Worm (Caenorhabditis elegans): ENCODE measurements around the gene vha-3.

vha-3 gene

DNA sequence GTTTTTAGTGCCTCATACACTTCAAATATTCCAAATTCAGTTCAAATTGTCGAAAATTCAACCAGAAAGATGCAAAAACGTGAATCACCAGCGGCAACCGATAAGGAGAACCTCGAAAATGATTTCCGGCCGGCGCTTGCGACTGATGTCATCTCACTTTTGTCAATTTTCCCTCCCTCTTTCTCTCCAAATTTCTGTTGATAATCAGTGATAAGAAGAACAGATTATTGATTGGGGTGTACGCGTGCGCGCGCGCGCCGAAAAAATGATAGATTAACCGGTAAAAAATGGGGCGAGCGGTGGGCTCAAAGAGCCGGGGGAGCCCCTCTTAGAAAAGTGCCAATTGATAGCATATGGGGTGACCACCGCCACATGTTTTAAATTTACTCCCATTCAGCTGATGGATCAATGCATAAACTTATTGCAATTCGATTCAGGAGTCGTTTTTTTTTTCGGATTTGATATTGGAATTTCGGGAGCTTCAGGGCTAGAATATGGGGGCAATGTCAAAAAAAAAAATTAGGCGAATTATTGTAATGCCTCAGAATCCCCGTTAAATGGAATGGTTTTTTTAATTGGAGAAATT is 31.2 kb downstream of the vha-3 start:
- TF ChIP-seq mef-2 (tag; optimal IDR thresholded peaks at IDR 0.05) = no peak
- no peak for TF ChIP-seq nhr-12 (tag; optimal IDR thresholded peaks at IDR 0.05)
- no peak for TF ChIP-seq unc-86 (tag; optimal IDR thresholded peaks at IDR 0.05)
- no peak for TF ChIP-seq nhr-84 (tag; optimal IDR thresholded peaks at IDR 0.05)
- no peak for TF ChIP-seq fkh-10 (GFP tag; optimal IDR thresholded peaks at IDR 0.05)
- no peak for TF ChIP-seq lir-3 (tag; optimal IDR thresholded peaks at IDR 0.05; ENCODE audit: poor library complexity)
- TF ChIP-seq lsy-2 (tag; optimal IDR thresholded peaks at IDR 0.05) = no peak
- TF ChIP-seq blmp-1 (tag; optimal IDR thresholded peaks at IDR 0.05) = peak; percentile 51
- no peak for TF ChIP-seq nhr-85 (tag)
- peak; percentile 25 for TF ChIP-seq pqm-1 (tag; optimal IDR thresholded peaks at IDR 0.05)
- no peak for TF ChIP-seq nhr-76 (tag; optimal IDR thresholded peaks at IDR 0.05)
- peak; percentile 75 for TF ChIP-seq elt-2 (tag; optimal IDR thresholded peaks at IDR 0.05)
- TF ChIP-seq C34B4.2 (tag; optimal IDR thresholded peaks at IDR 0.05) = no peak
- TF ChIP-seq efl-1 (optimal IDR thresholded peaks at IDR 0.05) = no peak
- peak in 1 of 2 experiments; percentile 52 for TF ChIP-seq efl-1 (GFP tag; optimal IDR thresholded peaks at IDR 0.05 in 1 of 2)
- TF ChIP-seq jun-1 (tag; optimal IDR thresholded peaks at IDR 0.05) = no peak
- TF ChIP-seq egl-13 (tag; optimal IDR thresholded peaks at IDR 0.05) = no peak
- no peak for TF ChIP-seq tbx-2 (tag; optimal IDR thresholded peaks at IDR 0.05)
- peak; percentile 85 for TF ChIP-seq dsc-1 (tag; optimal IDR thresholded peaks at IDR 0.05)
- peak in 1 of 6 experiments; percentile 62 for TF ChIP-seq elt-3 (tag; optimal IDR thresholded peaks at IDR 0.05)
- TF ChIP-seq hpl-2 (GFP tag; optimal IDR thresholded peaks at IDR 0.05) = no peak
- TF ChIP-seq hlh-17 (GFP tag; optimal IDR thresholded peaks at IDR 0.05; ENCODE audit: borderline replicate concordance) = no peak
- TF ChIP-seq fkh-4 (tag; optimal IDR thresholded peaks at IDR 0.05; ENCODE audit: borderline replicate concordance) = peak; percentile 59
- no peak for TF ChIP-seq alr-1 (tag; optimal IDR thresholded peaks at IDR 0.05; ENCODE audit: borderline replicate concordance)
- TF ChIP-seq nhr-90 (tag; optimal IDR thresholded peaks at IDR 0.05; ENCODE audit: poor library complexity) = no peak
- TF ChIP-seq lin-35 (GFP tag; optimal IDR thresholded peaks at IDR 0.05) = peak in 1 of 2 experiments; percentile 36
- no peak for TF ChIP-seq irx-1 (tag; optimal IDR thresholded peaks at IDR 0.05)
- TF ChIP-seq sup-37 (GFP tag; optimal IDR thresholded peaks at IDR 0.05) = no peak
- TF ChIP-seq unc-98 (GFP tag; IDR thresholded peaks at IDR 0.05) = no peak
- TF ChIP-seq vab-15 (tag; optimal IDR thresholded peaks at IDR 0.05) = no peak

- TF ChIP-seq irx-1 (tag; optimal IDR thresholded peaks at IDR 0.05) = no peak
- TF ChIP-seq fos-1 (tag; optimal IDR thresholded peaks at IDR 0.05) = no peak
- TF ChIP-seq lsy-2 (tag; optimal IDR thresholded peaks at IDR 0.05) = peak in 1 of 2 experiments; percentile 58
- peak; percentile 20 for TF ChIP-seq C16A3.4 (tag; optimal IDR thresholded peaks at IDR 0.05)
- TF ChIP-seq fkh-4 (tag; optimal IDR thresholded peaks at IDR 0.05; ENCODE audit: borderline replicate concordance) = no peak
- peak; percentile 49 for TF ChIP-seq ztf-4 (tag; optimal IDR thresholded peaks at IDR 0.05)
- TF ChIP-seq sptf-1 (tag; optimal IDR thresholded peaks at IDR 0.05) = no peak
- TF ChIP-seq sox-4 (tag; optimal IDR thresholded peaks at IDR 0.05) = no peak
- TF ChIP-seq unc-130 (tag; optimal IDR thresholded peaks at IDR 0.05) = no peak
- TF ChIP-seq lin-39 (tag; optimal IDR thresholded peaks at IDR 0.05) = no peak
- peak in 4 of 6 experiments; percentile 17 to 90 (median 80) for TF ChIP-seq elt-3 (tag; optimal IDR thresholded peaks at IDR 0.05)
- TF ChIP-seq blmp-1 (tag; optimal IDR thresholded peaks at IDR 0.05) = peak; percentile 78
- TF ChIP-seq mab-9 (GFP tag; IDR thresholded peaks at IDR 0.05) = no peak
- TF ChIP-seq nhr-20 (tag; optimal IDR thresholded peaks at IDR 0.05) = peak; percentile 74
- TF ChIP-seq alr-1 (tag; optimal IDR thresholded peaks at IDR 0.05; ENCODE audit: borderline replicate concordance) = no peak
- TF ChIP-seq efl-3 (GFP tag; optimal IDR thresholded peaks at IDR 0.05) = no peak
- TF ChIP-seq Y116A8C.19 (tag; optimal IDR thresholded peaks at IDR 0.05; ENCODE audit: borderline replicate concordance) = no peak
- no peak for TF ChIP-seq dsc-1 (tag; optimal IDR thresholded peaks at IDR 0.05)
- TF ChIP-seq ceh-63 (GFP tag; optimal IDR thresholded peaks at IDR 0.05) = no peak
- TF ChIP-seq lin-13 (GFP tag; optimal IDR thresholded peaks at IDR 0.05) = no peak
- peak; percentile 82 for TF ChIP-seq grh-1 (GFP tag; IDR thresholded peaks at IDR 0.05)
- TF ChIP-seq nhr-19 (GFP tag; conservative IDR thresholded peaks at IDR 0.05) = peak; percentile 33
- TF ChIP-seq dpl-1 (GFP tag; optimal IDR thresholded peaks at IDR 0.05) = peak; percentile 18 to 64 (median 38)
- TF ChIP-seq ztf-11 (tag; optimal IDR thresholded peaks at IDR 0.05) = no peak
- no peak for TF ChIP-seq swsn-7 (tag; optimal IDR thresholded peaks at IDR 0.05)
- TF ChIP-seq nhr-84 (tag; optimal IDR thresholded peaks at IDR 0.05) = no peak
- no peak for TF ChIP-seq ceh-88 (GFP tag; IDR thresholded peaks at IDR 0.05)
- TF ChIP-seq unc-30 (tag; optimal IDR thresholded peaks at IDR 0.05) = no peak
These were observed 34.3 kb downstream of the vha-3 start for ce11 chrIV:2281353-2281976.

Data from whole organism, L1 larva.